Worm (Caenorhabditis elegans) whole organism, L2 larva: Measurements from ENCODE around the gene C09F9.1.

Source experiments
- C34F6.9 ChIP-seq: fragments of 150-350 bp; optimal IDR thresholded peaks from 2 replicates; lab custom pipeline; 2014; ENCODE audit warnings: missing biosample characterization, missing genetic modification characterization
- F13H6.1 ChIP-seq: sonication (generic microtip); optimal IDR thresholded peaks from 2 replicates; lab custom pipeline; 2016; ENCODE audit warnings: missing genetic modification characterization, missing compliant biosample characterization
- Y55F3AM.14 ChIP-seq: fragments of 200-800 bp; sonication (Bioruptor generic); optimal IDR thresholded peaks from 2 replicates; lab custom pipeline; 2018; ENCODE audit warnings: mild to moderate bottlenecking, missing genetic modification characterization, missing compliant biosample characterization
- ZK546.5 ChIP-seq: sonication (generic microtip); optimal IDR thresholded peaks from 2 replicates; lab custom pipeline; 2017; ENCODE audit warnings: missing biosample characterization, missing genetic modification characterization
- aly-2 ChIP-seq: fragments of 150-350 bp; optimal IDR thresholded peaks from 2 replicates; lab custom pipeline; 2014; ENCODE audit warnings: missing biosample characterization, missing genetic modification characterization
- ama-1 ChIP-seq: fragments of 150-350 bp; optimal IDR thresholded peaks from 2 replicates; lab custom pipeline; 2018; ENCODE audit warnings: inconsistent platforms
- blmp-1 ChIP-seq: sonication (generic microtip); optimal IDR thresholded peaks from 2 replicates; lab custom pipeline; 2017; ENCODE audit warnings: missing genetic modification characterization, mild to moderate bottlenecking, missing compliant biosample characterization, antibody characterized with exemption, moderate library complexity; ENCODE audit not compliant: insufficient read depth
- ceh-16 ChIP-seq: fragments of 150-350 bp; optimal IDR thresholded peaks from 2 replicates; lab custom pipeline; 2014; ENCODE audit warnings: missing biosample characterization, missing genetic modification characterization
- ceh-82 ChIP-seq: fragments of 150-350 bp; optimal IDR thresholded peaks from 2 replicates; lab custom pipeline; 2014; ENCODE audit warnings: missing biosample characterization, missing genetic modification characterization
- crh-2 ChIP-seq: sonication (generic microtip); optimal IDR thresholded peaks from 2 replicates; lab custom pipeline; 2017; ENCODE audit warnings: missing biosample characterization, missing genetic modification characterization
- dmd-4 ChIP-seq: sonication (generic microtip); optimal IDR thresholded peaks from 2 replicates; lab custom pipeline; 2017; ENCODE audit warnings: missing biosample characterization, missing genetic modification characterization
- elt-3 ChIP-seq: sonication (generic microtip); optimal IDR thresholded peaks from 2 replicates; lab custom pipeline; 2017; ENCODE audit warnings: missing biosample characterization, missing genetic modification characterization
- fos-1 ChIP-seq: fragments of 150-350 bp; optimal IDR thresholded peaks from 2 replicates; lab custom pipeline; 2014; ENCODE audit warnings: missing biosample characterization, missing genetic modification characterization
- gmeb-1 ChIP-seq: fragments of 150-350 bp; optimal IDR thresholded peaks from 2 replicates; lab custom pipeline; 2014; ENCODE audit warnings: missing biosample characterization, missing genetic modification characterization
- lin-11 ChIP-seq: fragments of 150-350 bp; sonication (generic microtip); optimal IDR thresholded peaks from 2 replicates; lab custom pipeline; 2014; ENCODE audit warnings: missing biosample characterization, missing genetic modification characterization, inconsistent platforms, mixed read lengths
- lin-13 ChIP-seq: fragments of 150-350 bp; optimal IDR thresholded peaks from 2 replicates; lab custom pipeline; 2014; ENCODE audit warnings: missing biosample characterization, missing genetic modification reagents, missing genetic modification characterization
- lin-39 ChIP-seq: fragments of 150-350 bp; optimal IDR thresholded peaks from 2 replicates; lab custom pipeline; 2014; ENCODE audit warnings: missing biosample characterization, missing genetic modification reagents, missing genetic modification characterization
- lsy-2 ChIP-seq, 2 experiments: fragments of 150-350 bp in 1 of 2; sonication (generic microtip) in 1 of 2; optimal IDR thresholded peaks; 2 replicates each; lab custom pipeline; 2014 to 2017; ENCODE audit warnings: missing biosample characterization in 2 of 2, missing genetic modification characterization in 2 of 2
- mdl-1 ChIP-seq, 2 experiments: fragments of 150-350 bp in 1 of 2; sonication (generic microtip) in 1 of 2; optimal IDR thresholded peaks; 2 replicates each; lab custom pipeline; 2017; ENCODE audit warnings: missing biosample characterization in 2 of 2, missing genetic modification characterization in 2 of 2
- nhr-10 ChIP-seq: sonication (generic microtip); optimal IDR thresholded peaks from 2 replicates; lab custom pipeline; 2017; ENCODE audit warnings: missing biosample characterization, missing genetic modification characterization
- nhr-11 ChIP-seq: fragments of 150-350 bp; optimal IDR thresholded peaks from 2 replicates; lab custom pipeline; 2014; ENCODE audit warnings: missing biosample characterization, missing genetic modification characterization
- nhr-12 ChIP-seq: fragments of 150-350 bp; optimal IDR thresholded peaks from 2 replicates; lab custom pipeline; 2014; ENCODE audit warnings: missing biosample characterization, missing genetic modification characterization
- nhr-129 ChIP-seq: fragments of 150-350 bp; optimal IDR thresholded peaks from 2 replicates; lab custom pipeline; 2014; ENCODE audit warnings: missing biosample characterization, missing genetic modification characterization
- nhr-21 ChIP-seq: fragments of 150-350 bp; optimal IDR thresholded peaks from 2 replicates; lab custom pipeline; 2014; ENCODE audit warnings: missing biosample characterization, missing genetic modification characterization
- nhr-23 ChIP-seq: fragments of 150-350 bp; optimal IDR thresholded peaks from 2 replicates; lab custom pipeline; 2014; ENCODE audit warnings: missing biosample characterization, missing genetic modification reagents, missing genetic modification characterization
- nhr-6 ChIP-seq: fragments of 150-350 bp; optimal IDR thresholded peaks from 2 replicates; lab custom pipeline; 2014; ENCODE audit warnings: missing biosample characterization, missing genetic modification characterization
- nhr-77 ChIP-seq: fragments of 150-350 bp; optimal IDR thresholded peaks from 2 replicates; lab custom pipeline; 2014; ENCODE audit warnings: missing biosample characterization, missing genetic modification characterization
- sem-4 ChIP-seq: fragments of 150-350 bp; optimal IDR thresholded peaks from 2 replicates; lab custom pipeline; 2014; ENCODE audit warnings: missing biosample characterization, missing genetic modification reagents, missing genetic modification characterization
- sma-3 ChIP-seq: sonication (generic microtip); optimal IDR thresholded peaks from 2 replicates; lab custom pipeline; 2016; ENCODE audit warnings: missing genetic modification reagents, missing genetic modification characterization, missing compliant biosample characterization
- sma-9 ChIP-seq, 2 experiments: fragments of 150-350 bp in 1 of 2; sonication (generic microtip) in 1 of 2; optimal IDR thresholded peaks; 2 replicates each; lab custom pipeline; 2014 to 2016; ENCODE audit warnings: missing genetic modification characterization in 2 of 2, mild to moderate bottlenecking in 1 of 2, missing biosample characterization in 1 of 2, missing compliant biosample characterization in 1 of 2, missing genetic modification reagents in 1 of 2, moderate library complexity in 1 of 2
- snpc-4 ChIP-seq: fragments of 150-350 bp; optimal IDR thresholded peaks from 2 replicates; lab custom pipeline; 2014; ENCODE audit warnings: missing biosample characterization, missing genetic modification characterization
- unc-39 ChIP-seq: fragments of 150-350 bp; optimal IDR thresholded peaks from 2 replicates; lab custom pipeline; 2014; ENCODE audit warnings: missing biosample characterization, missing genetic modification characterization
- unc-62 ChIP-seq: fragments of 150-350 bp; optimal IDR thresholded peaks from 2 replicates; lab custom pipeline; 2014; ENCODE audit warnings: missing biosample characterization, missing genetic modification reagents, missing genetic modification characterization
- zag-1 ChIP-seq: fragments of 150-350 bp; optimal IDR thresholded peaks from 2 replicates; lab custom pipeline; 2014; ENCODE audit warnings: missing biosample characterization, missing genetic modification characterization
- ztf-1 ChIP-seq: fragments of 200-800 bp; sonication (Bioruptor generic); conservative IDR thresholded peaks from 2 replicates; pipeline ENCODE4 v1.3.6; 2022; ENCODE audit warnings: missing genetic modification characterization, missing compliant biosample characterization
- ztf-11 ChIP-seq: sonication (generic microtip); optimal IDR thresholded peaks from 2 replicates; lab custom pipeline; 2017; ENCODE audit warnings: missing biosample characterization, missing genetic modification characterization
- ztf-4 ChIP-seq: fragments of 150-350 bp; optimal IDR thresholded peaks from 2 replicates; lab custom pipeline; 2014; ENCODE audit warnings: missing biosample characterization, missing genetic modification characterization

The C09F9.1 gene

DNA sequence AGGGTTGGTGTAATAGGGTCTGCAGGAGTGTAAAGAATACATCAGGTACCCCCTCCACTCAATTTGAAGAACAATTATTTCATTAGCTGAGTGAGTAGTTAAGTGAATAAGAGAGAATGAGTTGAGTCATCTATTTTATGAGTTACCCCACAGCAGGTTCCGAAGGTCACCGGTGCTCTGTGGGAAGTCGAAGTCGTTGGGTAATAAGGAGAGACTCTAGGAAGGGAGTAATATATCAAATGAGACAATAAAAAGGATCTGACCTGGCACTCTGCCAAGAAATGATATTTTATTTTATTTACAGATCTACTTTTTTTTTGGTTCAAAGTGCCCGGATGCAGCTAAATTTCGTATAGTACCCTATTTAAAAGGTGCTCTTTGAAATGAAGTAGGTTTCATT, at the start of gene C09F9.1:
C09F9.1 (plus strand) TSS at position 301 of the 400 bp plus-strand sequence.
- TF ChIP-seq fos-1 (tag; lab: Kevin White, UChicago), result no peak
- no peak for TF ChIP-seq ztf-11 (tag; lab: Kevin White, UChicago)
- no peak for TF ChIP-seq crh-2 (tag; lab: Kevin White, UChicago)
- TF ChIP-seq gmeb-1 (tag; lab: Kevin White, UChicago), result no peak
- no peak for TF ChIP-seq nhr-11 (tag; lab: Kevin White, UChicago)
- TF ChIP-seq lsy-2 (tag; optimal IDR thresholded peaks at IDR 0.05; lab: Kevin White, UChicago), result no peak
- TF ChIP-seq lin-13 (GFP tag; lab: Kevin White, UChicago), result no peak

DNA sequence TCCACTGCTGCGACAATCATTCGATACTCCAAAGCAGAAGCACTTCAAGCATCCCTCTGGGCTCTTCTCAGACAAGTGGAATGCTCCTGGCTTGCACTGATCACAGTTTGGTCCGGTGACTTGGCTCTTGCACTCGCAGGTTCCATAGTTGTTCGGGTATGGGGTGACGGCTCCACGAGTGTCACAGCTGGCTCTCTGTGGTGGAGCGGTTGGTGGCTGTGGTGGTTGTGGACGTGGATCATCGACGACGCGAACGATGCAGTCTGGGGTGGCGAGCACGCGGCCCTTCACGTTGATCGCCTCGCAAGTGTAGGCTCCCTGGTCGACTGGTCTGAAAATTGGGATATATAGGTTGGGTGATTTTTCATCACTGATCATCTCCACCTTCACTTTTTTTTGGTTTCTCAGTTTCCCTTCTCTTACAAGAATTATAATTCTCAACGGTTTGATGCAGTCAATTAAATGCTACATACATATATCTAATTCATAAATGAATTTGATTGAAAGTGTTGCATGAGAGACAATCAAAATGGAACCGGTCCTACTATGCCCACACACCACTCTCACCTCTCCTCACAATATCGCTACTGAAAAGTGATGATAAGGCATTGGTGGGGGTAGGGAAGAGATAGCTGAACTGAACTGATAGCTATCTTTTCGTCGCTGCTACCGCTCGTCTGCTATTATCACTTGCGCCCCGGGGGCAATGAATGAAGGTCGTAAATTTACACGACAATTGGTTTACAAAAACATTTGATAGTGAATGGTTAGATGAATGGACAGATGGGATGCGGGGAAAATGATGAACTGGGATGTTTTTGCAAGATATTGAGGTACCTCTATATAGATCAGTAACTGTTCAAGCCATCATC, 33.3 kb upstream of the C09F9.1 start:
- no peak for TF ChIP-seq sma-3 (GFP tag; lab: Kevin White, UChicago)
- TF ChIP-seq Y55F3AM.14 (GFP tag; lab: Kevin White, UChicago), result no peak
- TF ChIP-seq blmp-1 (tag; lab: Kevin White, UChicago), result peak; percentile 61
- peak; percentile 1 for TF ChIP-seq nhr-21 (tag; lab: Kevin White, UChicago)
- peak; percentile 10 for TF ChIP-seq sma-9 (GFP tag; optimal IDR thresholded peaks at IDR 0.05; lab: Kevin White, UChicago)
- TF ChIP-seq sma-9 (tag; optimal IDR thresholded peaks at IDR 0.05; lab: Kevin White, UChicago), result no peak
- no peak for TF ChIP-seq nhr-77 (tag; lab: Kevin White, UChicago)
- no peak for TF ChIP-seq snpc-4 (tag; lab: Kevin White, UChicago)
- TF ChIP-seq zag-1 (tag; lab: Kevin White, UChicago), result no peak
- TF ChIP-seq, all 48 proteins: peak for 3

DNA sequence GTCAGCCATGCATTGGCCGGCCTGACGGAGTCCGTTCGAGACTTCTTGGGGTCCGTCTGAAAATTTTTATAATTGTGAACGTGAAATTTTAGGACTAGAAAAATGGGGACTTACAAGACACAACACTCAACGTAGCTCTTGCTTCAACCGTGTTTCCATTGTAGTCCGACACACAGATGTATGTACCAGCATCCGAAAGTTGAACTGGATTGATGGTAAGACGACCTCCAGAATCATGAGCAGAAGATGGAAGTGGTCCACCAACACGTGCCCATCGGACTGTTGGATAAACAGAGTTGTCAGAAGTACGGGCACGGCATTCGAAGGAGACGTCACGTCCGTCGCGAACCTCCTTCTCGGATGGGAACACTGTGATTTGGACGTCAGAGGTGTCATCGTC, 31.9 kb upstream of the C09F9.1 start:
- TF ChIP-seq unc-39 (tag; lab: Kevin White, UChicago) (no peak), nhr-129 (tag; lab: Kevin White, UChicago) (no peak), ZK546.5 (tag; lab: Kevin White, UChicago) (no peak), crh-2 (tag; lab: Kevin White, UChicago) (no peak), lin-13 (GFP tag; lab: Kevin White, UChicago) (no peak), aly-2 (tag; lab: Kevin White, UChicago) (no peak), blmp-1 (tag; lab: Kevin White, UChicago) (no peak), fos-1 (tag; lab: Kevin White, UChicago) (no peak), nhr-6 (tag; lab: Kevin White, UChicago) (no peak), lsy-2 (tag; optimal IDR thresholded peaks at IDR 0.05; lab: Kevin White, UChicago) (no peak), C34F6.9 (tag; lab: Kevin White, UChicago) (no peak), gmeb-1 (tag; lab: Kevin White, UChicago) (no peak), ama-1 (lab: Kevin White, UChicago) (no peak), ztf-1 (no peak), elt-3 (tag; lab: Kevin White, UChicago) (no peak), F13H6.1 (tag; lab: Kevin White, UChicago) (no peak), sma-3 (GFP tag; lab: Kevin White, UChicago) (no peak), zag-1 (tag; lab: Kevin White, UChicago) (no peak), dmd-4 (tag; lab: Kevin White, UChicago) (no peak), sem-4 (tag; lab: Kevin White, UChicago) (no peak)

DNA sequence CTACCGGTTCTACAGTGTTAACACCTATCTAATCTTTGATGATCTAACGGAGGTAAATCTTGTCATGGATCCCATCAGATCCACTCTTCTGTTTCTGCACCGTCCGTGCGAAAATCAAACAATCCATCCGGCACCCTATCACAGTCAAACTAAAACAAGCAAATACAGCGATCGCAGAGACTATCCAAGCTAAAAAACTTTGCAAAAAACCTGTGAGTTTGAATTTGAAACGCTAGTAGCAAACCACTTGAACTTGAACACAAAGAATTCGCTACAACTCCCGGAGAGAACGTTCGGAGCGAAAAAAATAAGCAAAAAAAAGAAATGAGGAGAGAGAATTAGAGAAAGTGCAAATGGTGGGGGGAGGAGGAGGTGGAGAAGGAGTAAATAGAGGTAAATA, 29.5 kb upstream of the C09F9.1 start:
- no peak for TF ChIP-seq sma-9 (GFP tag; optimal IDR thresholded peaks at IDR 0.05; lab: Kevin White, UChicago)
- TF ChIP-seq sma-9 (tag; optimal IDR thresholded peaks at IDR 0.05; lab: Kevin White, UChicago), result no peak
- TF ChIP-seq lin-39 (tag; lab: Kevin White, UChicago), result no peak
- TF ChIP-seq nhr-6 (tag; lab: Kevin White, UChicago), result no peak
- TF ChIP-seq mdl-1 (tag; optimal IDR thresholded peaks at IDR 0.05; lab: Kevin White, UChicago), result no peak
- no peak for TF ChIP-seq blmp-1 (tag; lab: Kevin White, UChicago)
- no peak for TF ChIP-seq unc-62
- no peak for TF ChIP-seq snpc-4 (tag; lab: Kevin White, UChicago)
- no peak for TF ChIP-seq lsy-2 (tag; optimal IDR thresholded peaks at IDR 0.05; lab: Kevin White, UChicago)
- TF ChIP-seq nhr-12 (tag; lab: Kevin White, UChicago), result no peak
- no peak for TF ChIP-seq gmeb-1 (tag; lab: Kevin White, UChicago)
- TF ChIP-seq ceh-82 (tag; lab: Kevin White, UChicago), result no peak
- TF ChIP-seq dmd-4 (tag; lab: Kevin White, UChicago), result no peak
- TF ChIP-seq ceh-16, result no peak
- no peak for TF ChIP-seq nhr-23 (tag; lab: Kevin White, UChicago)
- no peak for TF ChIP-seq nhr-10 (tag; lab: Kevin White, UChicago)
- no peak for TF ChIP-seq ztf-11 (tag; lab: Kevin White, UChicago)
- no peak for TF ChIP-seq C34F6.9 (tag; lab: Kevin White, UChicago)
- no peak for TF ChIP-seq lin-11 (tag; lab: Kevin White, UChicago)
- TF ChIP-seq ztf-4 (tag; lab: Kevin White, UChicago), result no peak
- no peak for TF ChIP-seq nhr-21 (tag; lab: Kevin White, UChicago)
